Worm (Caenorhabditis elegans) whole organism, L2 larva: ENCODE results near the gene rig-4.

Experiments
- C34F6.9 ChIP-seq: fragments of 150-350 bp; optimal IDR thresholded peaks from 2 replicates; lab custom pipeline; 2014; ENCODE audit warnings: missing biosample characterization, missing genetic modification characterization
- F13H6.1 ChIP-seq: sonication (generic microtip); optimal IDR thresholded peaks from 2 replicates; lab custom pipeline; 2016; ENCODE audit warnings: missing genetic modification characterization, missing compliant biosample characterization
- R02D3.7 ChIP-seq: fragments of 150-350 bp; optimal IDR thresholded peaks from 2 replicates; lab custom pipeline; 2014; ENCODE audit warnings: missing biosample characterization, missing genetic modification characterization
- Y55F3AM.14 ChIP-seq: fragments of 200-800 bp; sonication (Bioruptor generic); optimal IDR thresholded peaks from 2 replicates; lab custom pipeline; 2018; ENCODE audit warnings: mild to moderate bottlenecking, missing genetic modification characterization, missing compliant biosample characterization
- ZK546.5 ChIP-seq: sonication (generic microtip); optimal IDR thresholded peaks from 2 replicates; lab custom pipeline; 2017; ENCODE audit warnings: missing biosample characterization, missing genetic modification characterization
- alr-1 ChIP-seq: fragments of 150-350 bp; optimal IDR thresholded peaks from 2 replicates; lab custom pipeline; 2014; ENCODE audit warnings: missing biosample characterization, missing genetic modification characterization
- aly-2 ChIP-seq: fragments of 150-350 bp; optimal IDR thresholded peaks from 2 replicates; lab custom pipeline; 2014; ENCODE audit warnings: missing biosample characterization, missing genetic modification characterization
- ama-1 ChIP-seq: fragments of 150-350 bp; optimal IDR thresholded peaks from 2 replicates; lab custom pipeline; 2018; ENCODE audit warnings: inconsistent platforms
- blmp-1 ChIP-seq: sonication (generic microtip); optimal IDR thresholded peaks from 2 replicates; lab custom pipeline; 2017; ENCODE audit warnings: missing genetic modification characterization, mild to moderate bottlenecking, missing compliant biosample characterization, antibody characterized with exemption, moderate library complexity; ENCODE audit not compliant: insufficient read depth
- ceh-16 ChIP-seq: fragments of 150-350 bp; optimal IDR thresholded peaks from 2 replicates; lab custom pipeline; 2014; ENCODE audit warnings: missing biosample characterization, missing genetic modification characterization
- ceh-82 ChIP-seq: fragments of 150-350 bp; optimal IDR thresholded peaks from 2 replicates; lab custom pipeline; 2014; ENCODE audit warnings: missing biosample characterization, missing genetic modification characterization
- crh-2 ChIP-seq: sonication (generic microtip); optimal IDR thresholded peaks from 2 replicates; lab custom pipeline; 2017; ENCODE audit warnings: missing biosample characterization, missing genetic modification characterization
- dmd-4 ChIP-seq: sonication (generic microtip); optimal IDR thresholded peaks from 2 replicates; lab custom pipeline; 2017; ENCODE audit warnings: missing biosample characterization, missing genetic modification characterization
- egl-27 ChIP-seq: sonication (generic microtip); optimal IDR thresholded peaks from 3 replicates; lab custom pipeline; 2017; ENCODE audit warnings: missing biosample characterization, missing genetic modification reagents, missing genetic modification characterization
- elt-1 ChIP-seq: fragments of 150-350 bp; optimal IDR thresholded peaks from 2 replicates; lab custom pipeline; 2014; ENCODE audit warnings: missing biosample characterization, missing genetic modification characterization
- elt-3 ChIP-seq: sonication (generic microtip); optimal IDR thresholded peaks from 2 replicates; lab custom pipeline; 2017; ENCODE audit warnings: missing biosample characterization, missing genetic modification characterization
- fos-1 ChIP-seq: fragments of 150-350 bp; optimal IDR thresholded peaks from 2 replicates; lab custom pipeline; 2014; ENCODE audit warnings: missing biosample characterization, missing genetic modification characterization
- gmeb-1 ChIP-seq: fragments of 150-350 bp; optimal IDR thresholded peaks from 2 replicates; lab custom pipeline; 2014; ENCODE audit warnings: missing biosample characterization, missing genetic modification characterization
- lin-11 ChIP-seq: fragments of 150-350 bp; sonication (generic microtip); optimal IDR thresholded peaks from 2 replicates; lab custom pipeline; 2014; ENCODE audit warnings: missing biosample characterization, missing genetic modification characterization, inconsistent platforms, mixed read lengths
- lin-13 ChIP-seq: fragments of 150-350 bp; optimal IDR thresholded peaks from 2 replicates; lab custom pipeline; 2014; ENCODE audit warnings: missing biosample characterization, missing genetic modification reagents, missing genetic modification characterization
- lin-39 ChIP-seq: fragments of 150-350 bp; optimal IDR thresholded peaks from 2 replicates; lab custom pipeline; 2014; ENCODE audit warnings: missing biosample characterization, missing genetic modification reagents, missing genetic modification characterization
- lsy-2 ChIP-seq, 2 experiments: fragments of 150-350 bp in 1 of 2; sonication (generic microtip) in 1 of 2; optimal IDR thresholded peaks; 2 replicates each; lab custom pipeline; 2014 to 2017; ENCODE audit warnings: missing biosample characterization in 2 of 2, missing genetic modification characterization in 2 of 2
- mab-5 ChIP-seq: fragments of 150-350 bp; optimal IDR thresholded peaks from 2 replicates; lab custom pipeline; 2014; ENCODE audit warnings: missing biosample characterization, missing genetic modification characterization
- mbf-1 ChIP-seq: sonication (generic microtip); optimal IDR thresholded peaks from 2 replicates; lab custom pipeline; 2017; ENCODE audit warnings: missing biosample characterization, missing genetic modification characterization
- mdl-1 ChIP-seq, 2 experiments: fragments of 150-350 bp in 1 of 2; sonication (generic microtip) in 1 of 2; optimal IDR thresholded peaks; 2 replicates each; lab custom pipeline; 2017; ENCODE audit warnings: missing biosample characterization in 2 of 2, missing genetic modification characterization in 2 of 2
- nhr-10 ChIP-seq: sonication (generic microtip); optimal IDR thresholded peaks from 2 replicates; lab custom pipeline; 2017; ENCODE audit warnings: missing biosample characterization, missing genetic modification characterization
- nhr-11 ChIP-seq: fragments of 150-350 bp; optimal IDR thresholded peaks from 2 replicates; lab custom pipeline; 2014; ENCODE audit warnings: missing biosample characterization, missing genetic modification characterization
- nhr-12 ChIP-seq: fragments of 150-350 bp; optimal IDR thresholded peaks from 2 replicates; lab custom pipeline; 2014; ENCODE audit warnings: missing biosample characterization, missing genetic modification characterization
- nhr-129 ChIP-seq: fragments of 150-350 bp; optimal IDR thresholded peaks from 2 replicates; lab custom pipeline; 2014; ENCODE audit warnings: missing biosample characterization, missing genetic modification characterization
- nhr-21 ChIP-seq: fragments of 150-350 bp; optimal IDR thresholded peaks from 2 replicates; lab custom pipeline; 2014; ENCODE audit warnings: missing biosample characterization, missing genetic modification characterization
- nhr-23 ChIP-seq: fragments of 150-350 bp; optimal IDR thresholded peaks from 2 replicates; lab custom pipeline; 2014; ENCODE audit warnings: missing biosample characterization, missing genetic modification reagents, missing genetic modification characterization
- nhr-237 ChIP-seq: fragments of 150-350 bp; optimal IDR thresholded peaks from 2 replicates; lab custom pipeline; 2014; ENCODE audit warnings: missing biosample characterization, missing genetic modification characterization
- nhr-25 ChIP-seq: fragments of 150-350 bp; sonication (generic microtip); optimal IDR thresholded peaks from 3 replicates; lab custom pipeline; 2014; ENCODE audit warnings: missing biosample characterization, missing genetic modification characterization
- nhr-6 ChIP-seq: fragments of 150-350 bp; optimal IDR thresholded peaks from 2 replicates; lab custom pipeline; 2014; ENCODE audit warnings: missing biosample characterization, missing genetic modification characterization
- nhr-77 ChIP-seq: fragments of 150-350 bp; optimal IDR thresholded peaks from 2 replicates; lab custom pipeline; 2014; ENCODE audit warnings: missing biosample characterization, missing genetic modification characterization
- peb-1 ChIP-seq: fragments of 150-350 bp; optimal IDR thresholded peaks from 2 replicates; lab custom pipeline; 2014; ENCODE audit warnings: missing biosample characterization, missing genetic modification characterization
- sem-4 ChIP-seq: fragments of 150-350 bp; optimal IDR thresholded peaks from 2 replicates; lab custom pipeline; 2014; ENCODE audit warnings: missing biosample characterization, missing genetic modification reagents, missing genetic modification characterization
- skn-1 ChIP-seq: sonication (generic microtip); optimal IDR thresholded peaks from 2 replicates; lab custom pipeline; 2017; ENCODE audit warnings: missing biosample characterization, missing genetic modification characterization
- sma-3 ChIP-seq: sonication (generic microtip); optimal IDR thresholded peaks from 2 replicates; lab custom pipeline; 2016; ENCODE audit warnings: missing genetic modification reagents, missing genetic modification characterization, missing compliant biosample characterization
- sma-9 ChIP-seq, 2 experiments: fragments of 150-350 bp in 1 of 2; sonication (generic microtip) in 1 of 2; optimal IDR thresholded peaks; 2 replicates each; lab custom pipeline; 2014 to 2016; ENCODE audit warnings: missing genetic modification characterization in 2 of 2, mild to moderate bottlenecking in 1 of 2, missing biosample characterization in 1 of 2, missing compliant biosample characterization in 1 of 2, missing genetic modification reagents in 1 of 2, moderate library complexity in 1 of 2
- snpc-4 ChIP-seq: fragments of 150-350 bp; optimal IDR thresholded peaks from 2 replicates; lab custom pipeline; 2014; ENCODE audit warnings: missing biosample characterization, missing genetic modification characterization
- unc-39 ChIP-seq: fragments of 150-350 bp; optimal IDR thresholded peaks from 2 replicates; lab custom pipeline; 2014; ENCODE audit warnings: missing biosample characterization, missing genetic modification characterization
- unc-55 ChIP-seq: fragments of 150-350 bp; sonication (generic microtip); optimal IDR thresholded peaks from 3 replicates; lab custom pipeline; 2014; ENCODE audit warnings: missing biosample characterization, missing genetic modification reagents, missing genetic modification characterization
- unc-62 ChIP-seq: fragments of 150-350 bp; optimal IDR thresholded peaks from 2 replicates; lab custom pipeline; 2014; ENCODE audit warnings: missing biosample characterization, missing genetic modification reagents, missing genetic modification characterization
- zag-1 ChIP-seq: fragments of 150-350 bp; optimal IDR thresholded peaks from 2 replicates; lab custom pipeline; 2014; ENCODE audit warnings: missing biosample characterization, missing genetic modification characterization
- ztf-1 ChIP-seq: fragments of 200-800 bp; sonication (Bioruptor generic); conservative IDR thresholded peaks from 2 replicates; pipeline ENCODE4 v1.3.6; 2022; ENCODE audit warnings: missing genetic modification characterization, missing compliant biosample characterization
- ztf-11 ChIP-seq: sonication (generic microtip); optimal IDR thresholded peaks from 2 replicates; lab custom pipeline; 2017; ENCODE audit warnings: missing biosample characterization, missing genetic modification characterization
- ztf-4 ChIP-seq: fragments of 150-350 bp; optimal IDR thresholded peaks from 2 replicates; lab custom pipeline; 2014; ENCODE audit warnings: missing biosample characterization, missing genetic modification characterization

rig-4 gene

ce11 chrIV:8040610-8041317 is 36.8 kb upstream of the rig-4 start:
- no peak for TF ChIP-seq nhr-6 (tag; lab: Kevin White, UChicago)
- TF ChIP-seq mdl-1 (tag; optimal IDR thresholded peaks at IDR 0.05; lab: Kevin White, UChicago), result peak in 1 of 2 experiments; percentile 49
- TF ChIP-seq sem-4 (tag; lab: Kevin White, UChicago), result no peak
- no peak for TF ChIP-seq ztf-11 (tag; lab: Kevin White, UChicago)
- no peak for TF ChIP-seq blmp-1
- TF ChIP-seq fos-1 (tag; lab: Kevin White, UChicago), result no peak
- TF ChIP-seq unc-55, result peak; percentile 65
- no peak for TF ChIP-seq snpc-4 (tag; lab: Kevin White, UChicago)
- no peak for TF ChIP-seq nhr-77 (tag; lab: Kevin White, UChicago)
- TF ChIP-seq mbf-1 (tag; lab: Kevin White, UChicago), result no peak
- no peak for TF ChIP-seq unc-62 (GFP tag; lab: Kevin White, UChicago)
- TF ChIP-seq ama-1 (lab: Kevin White, UChicago), result no peak
- no peak for TF ChIP-seq elt-3 (tag; lab: Kevin White, UChicago)
- no peak for TF ChIP-seq lin-11 (tag; lab: Kevin White, UChicago)
- peak; percentile 64 for TF ChIP-seq C34F6.9 (tag; lab: Kevin White, UChicago)
- TF ChIP-seq lin-13 (GFP tag; lab: Kevin White, UChicago), result peak; percentile 29
- no peak for TF ChIP-seq nhr-23
- TF ChIP-seq R02D3.7 (tag; lab: Kevin White, UChicago), result no peak
- no peak for TF ChIP-seq peb-1
- TF ChIP-seq nhr-25 (tag; lab: Kevin White, UChicago), result no peak
- TF ChIP-seq lin-39 (tag; lab: Kevin White, UChicago), result no peak
- no peak for TF ChIP-seq ztf-1
- TF ChIP-seq ZK546.5 (tag; lab: Kevin White, UChicago), result no peak
- no peak for TF ChIP-seq sma-3 (GFP tag; lab: Kevin White, UChicago)
- TF ChIP-seq unc-39 (tag; lab: Kevin White, UChicago), result no peak
- TF ChIP-seq F13H6.1, result peak; percentile 55
- TF ChIP-seq lsy-2 (tag; optimal IDR thresholded peaks at IDR 0.05; lab: Kevin White, UChicago), result peak; percentile 25 to 53
- TF ChIP-seq skn-1 (tag; lab: Kevin White, UChicago), result no peak
- TF ChIP-seq ceh-16 (tag; lab: Kevin White, UChicago), result no peak
- no peak for TF ChIP-seq ceh-82 (tag; lab: Kevin White, UChicago)
- peak; percentile 57 for TF ChIP-seq crh-2 (tag; lab: Kevin White, UChicago)
- TF ChIP-seq Y55F3AM.14, result peak; percentile 8
- no peak for TF ChIP-seq dmd-4
- no peak for TF ChIP-seq elt-1 (tag; lab: Kevin White, UChicago)
- no peak for TF ChIP-seq nhr-237 (tag; lab: Kevin White, UChicago)
- TF ChIP-seq nhr-21 (tag; lab: Kevin White, UChicago), result no peak
- no peak for TF ChIP-seq nhr-10
- TF ChIP-seq nhr-129, result peak; percentile 36
- TF ChIP-seq mab-5, result peak; percentile 28
- TF ChIP-seq aly-2 (tag; lab: Kevin White, UChicago), result no peak
- peak; percentile 24 for TF ChIP-seq sma-9 (GFP tag; optimal IDR thresholded peaks at IDR 0.05; lab: Kevin White, UChicago)
- no peak for TF ChIP-seq sma-9 (tag; optimal IDR thresholded peaks at IDR 0.05; lab: Kevin White, UChicago)
- TF ChIP-seq nhr-11 (tag; lab: Kevin White, UChicago), result no peak
- TF ChIP-seq alr-1 (tag; lab: Kevin White, UChicago), result no peak
- TF ChIP-seq nhr-12 (tag; lab: Kevin White, UChicago), result no peak
- TF ChIP-seq egl-27, result no peak
- TF ChIP-seq ztf-4 (tag; lab: Kevin White, UChicago), result no peak
- TF ChIP-seq gmeb-1 (tag; lab: Kevin White, UChicago), result no peak
- TF ChIP-seq zag-1, result peak; percentile 53
- TF ChIP-seq, all 48 proteins: peak for 12
